Fruit fly (Drosophila melanogaster) whole organism, embryonic: Measurements from ENCODE around the gene NitFhit.
A peak's percentile ranks its signal among the peaks of the same experiment; 100 is the strongest.

Source experiments
- ATbp ChIP-seq: fragments of 200-800 bp; sonication (Bioruptor generic); optimal IDR thresholded peaks from 2 replicates; lab custom pipeline; 2017; ENCODE audit warnings: missing biosample characterization, mild to moderate bottlenecking, missing genetic modification characterization, missing genetic modification reagents
- Bgb ChIP-seq: fragments of 200-800 bp; sonication (Bioruptor generic); IDR thresholded peaks from 2 replicates; pipeline ENCODE4 v1.3.6; 2022; ENCODE audit warnings: missing biosample characterization, missing genetic modification characterization; ENCODE audit not compliant: partially characterized antibody
- CG11723 ChIP-seq: fragments of 200-800 bp; sonication (Bioruptor generic); optimal IDR thresholded peaks from 2 replicates; lab custom pipeline; 2017; ENCODE audit warnings: missing biosample characterization, mild to moderate bottlenecking, missing genetic modification characterization
- CG12391 ChIP-seq: fragments of 200-800 bp; sonication (Bioruptor generic); optimal IDR thresholded peaks from 3 replicates; lab custom pipeline; 2018; ENCODE audit warnings: missing biosample characterization, mild to moderate bottlenecking, missing genetic modification characterization, moderate library complexity
- CG13624 ChIP-seq: fragments of 200-800 bp; sonication (Bioruptor generic); optimal IDR thresholded peaks from 2 replicates; lab custom pipeline; 2016; ENCODE audit warnings: missing biosample characterization, missing genetic modification characterization
- CG15073 ChIP-seq: fragments of 200-800 bp; sonication (Bioruptor generic); optimal IDR thresholded peaks from 2 replicates; lab custom pipeline; 2016; ENCODE audit warnings: missing biosample characterization, missing genetic modification characterization
- CG16815 ChIP-seq: fragments of 200-800 bp; sonication (Bioruptor generic); optimal IDR thresholded peaks from 3 replicates; lab custom pipeline; 2017; ENCODE audit warnings: missing biosample characterization, mild to moderate bottlenecking, missing genetic modification characterization
- CG17612 ChIP-seq: fragments of 200-800 bp; sonication (Bioruptor generic); IDR thresholded peaks from 2 replicates; pipeline ENCODE4 v1.3.6; 2022; ENCODE audit warnings: missing biosample characterization, missing genetic modification characterization
- CG2875 ChIP-seq: fragments of 200-800 bp; sonication (Bioruptor generic); optimal IDR thresholded peaks from 2 replicates; lab custom pipeline; 2017; ENCODE audit warnings: missing biosample characterization, mild to moderate bottlenecking, missing genetic modification characterization, missing genetic modification reagents
- CG4854 ChIP-seq: fragments of 200-800 bp; sonication (Bioruptor generic); optimal IDR thresholded peaks from 2 replicates; lab custom pipeline; 2016; ENCODE audit warnings: missing biosample characterization, missing genetic modification characterization, inconsistent platforms
- CG7839 ChIP-seq: fragments of 200-800 bp; sonication (Bioruptor generic); optimal IDR thresholded peaks from 3 replicates; lab custom pipeline; 2018; ENCODE audit warnings: missing biosample characterization, mild to moderate bottlenecking, missing genetic modification characterization, moderate library complexity
- CG8281 ChIP-seq: fragments of 200-800 bp; sonication (Bioruptor generic); optimal IDR thresholded peaks from 2 replicates; lab custom pipeline; 2018; ENCODE audit warnings: missing biosample characterization, mild to moderate bottlenecking, missing genetic modification characterization, moderate library complexity
- CG9609 ChIP-seq: fragments of 200-800 bp; sonication (Bioruptor generic); optimal IDR thresholded peaks from 3 replicates; lab custom pipeline; 2016; ENCODE audit warnings: missing biosample characterization, missing genetic modification characterization
- CG9797 ChIP-seq: fragments of 200-800 bp; sonication (Bioruptor generic); optimal IDR thresholded peaks from 3 replicates; lab custom pipeline; 2018; ENCODE audit warnings: missing biosample characterization, mild to moderate bottlenecking, missing genetic modification characterization
- D ChIP-seq, 2 experiments: fragments of 200-800 bp in 1 of 2; fragments of >200 bp in 1 of 2; sonication (Bioruptor generic) in 1 of 2; optimal IDR thresholded peaks; 2 replicates in 1 of 2; 3 replicates in 1 of 2; lab custom pipeline; 2017; ENCODE audit warnings: mild to moderate bottlenecking in 1 of 2, missing biosample characterization in 1 of 2, missing genetic modification characterization in 1 of 2, missing genetic modification reagents in 1 of 2
- Dll ChIP-seq: fragments of 200-800 bp; sonication (Bioruptor generic); IDR thresholded peaks from 4 replicates; pipeline ENCODE4 v1.3.6; 2022; ENCODE audit warnings: missing biosample characterization, missing genetic modification characterization; ENCODE audit not compliant: partially characterized antibody
- Doc3 ChIP-seq: fragments of 200-800 bp; sonication (Bioruptor generic); IDR thresholded peaks from 3 replicates; pipeline ENCODE4 v1.3.6; 2022; ENCODE audit warnings: missing biosample characterization, missing genetic modification characterization; ENCODE audit not compliant: partially characterized antibody
- E2f1 ChIP-seq: fragments of 200-800 bp; sonication (Bioruptor generic); IDR thresholded peaks from 2 replicates; pipeline ENCODE4 v1.3.6; 2022; ENCODE audit warnings: missing biosample characterization, missing genetic modification characterization
- Fer2 ChIP-seq: fragments of 200-800 bp; sonication (Bioruptor generic); optimal IDR thresholded peaks from 2 replicates; lab custom pipeline; 2018; ENCODE audit warnings: missing biosample characterization, mild to moderate bottlenecking, missing genetic modification characterization, moderate library complexity
- Fer3 ChIP-seq: fragments of 200-800 bp; sonication (Bioruptor generic); optimal IDR thresholded peaks from 2 replicates; lab custom pipeline; 2018; ENCODE audit warnings: missing biosample characterization, mild to moderate bottlenecking, missing genetic modification characterization, moderate library complexity
- Gsc ChIP-seq: fragments of 200-800 bp; sonication (Bioruptor generic); IDR thresholded peaks from 2 replicates; pipeline ENCODE4 v1.3.6; 2022; ENCODE audit warnings: missing biosample characterization, missing genetic modification characterization
- Hr3 ChIP-seq: fragments of 200-800 bp; sonication (Bioruptor generic); optimal IDR thresholded peaks from 3 replicates; lab custom pipeline; 2016; ENCODE audit warnings: missing biosample characterization, missing genetic modification characterization
- Mes4 ChIP-seq: fragments of 200-800 bp; sonication (Bioruptor generic); optimal IDR thresholded peaks from 2 replicates; lab custom pipeline; 2016; ENCODE audit warnings: missing biosample characterization, missing genetic modification characterization
- Nf-YA ChIP-seq: fragments of 200-800 bp; sonication (Bioruptor generic); IDR thresholded peaks from 2 replicates; pipeline ENCODE4 v1.3.6; 2022; ENCODE audit warnings: missing biosample characterization, missing genetic modification characterization
- Oli ChIP-seq: fragments of 200-800 bp; sonication (Bioruptor generic); optimal IDR thresholded peaks from 2 replicates; lab custom pipeline; 2018; ENCODE audit warnings: missing biosample characterization, mild to moderate bottlenecking, missing genetic modification characterization, moderate library complexity
- Spps ChIP-seq: fragments of 200-800 bp; sonication (Bioruptor generic); optimal IDR thresholded peaks from 2 replicates; lab custom pipeline; 2018; ENCODE audit warnings: missing biosample characterization, mild to moderate bottlenecking, missing genetic modification characterization
- Ssrp ChIP-seq: fragments of 200-800 bp; sonication (Bioruptor generic); optimal IDR thresholded peaks from 2 replicates; lab custom pipeline; 2018; ENCODE audit warnings: missing biosample characterization, mild to moderate bottlenecking, missing genetic modification characterization, moderate library complexity
- YL-1 ChIP-seq: fragments of 200-800 bp; sonication (Bioruptor generic); optimal IDR thresholded peaks from 3 replicates; lab custom pipeline; 2017; ENCODE audit warnings: missing biosample characterization, mild to moderate bottlenecking, missing genetic modification characterization
- cad ChIP-seq: fragments of >200 bp; optimal IDR thresholded peaks from 2 replicates; lab custom pipeline; 2017; ENCODE audit warnings: missing biosample characterization, missing genetic modification characterization
- caup ChIP-seq: fragments of 200-800 bp; sonication (Bioruptor generic); optimal IDR thresholded peaks from 3 replicates; lab custom pipeline; 2017; ENCODE audit warnings: missing biosample characterization, mild to moderate bottlenecking, missing genetic modification characterization, moderate library complexity; ENCODE audit not compliant: severe bottlenecking
- croc ChIP-seq: fragments of 200-800 bp; sonication (Bioruptor generic); conservative IDR thresholded peaks from 3 replicates; pipeline ENCODE4 v1.3.6; 2022; ENCODE audit warnings: missing biosample characterization, missing genetic modification characterization
- da ChIP-seq: fragments of 200-800 bp; sonication (Bioruptor generic); optimal IDR thresholded peaks from 2 replicates; lab custom pipeline; 2016; ENCODE audit warnings: missing biosample characterization, missing genetic modification characterization
- dimm ChIP-seq: fragments of 200-800 bp; sonication (Bioruptor generic); IDR thresholded peaks from 2 replicates; pipeline ENCODE4 v1.3.6; 2022; ENCODE audit warnings: missing biosample characterization, missing genetic modification characterization
- gem ChIP-seq: fragments of 200-800 bp; sonication (Bioruptor generic); optimal IDR thresholded peaks from 2 replicates; lab custom pipeline; 2019; ENCODE audit warnings: missing biosample characterization, mild to moderate bottlenecking, missing genetic modification characterization, moderate library complexity
- gsb-n ChIP-seq: fragments of 200-800 bp; sonication (Bioruptor generic); optimal IDR thresholded peaks from 3 replicates; lab custom pipeline; 2018; ENCODE audit warnings: missing biosample characterization, mild to moderate bottlenecking, missing genetic modification characterization
- jigr1 ChIP-seq: fragments of 200-800 bp; sonication (Bioruptor generic); IDR thresholded peaks from 3 replicates; pipeline ENCODE4 v1.3.6; 2022; ENCODE audit warnings: missing biosample characterization, missing genetic modification characterization
- luna ChIP-seq: fragments of 200-800 bp; sonication (Bioruptor generic); optimal IDR thresholded peaks from 2 replicates; lab custom pipeline; 2016; ENCODE audit warnings: missing biosample characterization, missing genetic modification characterization
- mam ChIP-seq: fragments of 200-800 bp; sonication (Bioruptor generic); optimal IDR thresholded peaks from 3 replicates; lab custom pipeline; 2016; ENCODE audit warnings: missing biosample characterization, missing genetic modification characterization
- oc ChIP-seq: fragments of 200-800 bp; sonication (Bioruptor generic); optimal IDR thresholded peaks from 2 replicates; lab custom pipeline; 2018; ENCODE audit warnings: missing biosample characterization, mild to moderate bottlenecking, missing genetic modification characterization, moderate library complexity
- phol ChIP-seq: fragments of 200-800 bp; sonication (Bioruptor generic); optimal IDR thresholded peaks from 3 replicates; lab custom pipeline; 2018; ENCODE audit warnings: missing biosample characterization, mild to moderate bottlenecking, missing genetic modification characterization, moderate library complexity
- pita ChIP-seq: fragments of 200-800 bp; sonication (Bioruptor generic); optimal IDR thresholded peaks from 2 replicates; lab custom pipeline; 2017; ENCODE audit warnings: missing biosample characterization, mild to moderate bottlenecking, missing genetic modification characterization
- sima ChIP-seq: fragments of 200-800 bp; sonication (Bioruptor generic); optimal IDR thresholded peaks from 2 replicates; lab custom pipeline; 2016; ENCODE audit warnings: missing biosample characterization, missing genetic modification characterization
- slou ChIP-seq: fragments of 200-800 bp; sonication (Bioruptor generic); optimal IDR thresholded peaks from 3 replicates; lab custom pipeline; 2016; ENCODE audit warnings: missing biosample characterization, missing genetic modification characterization
- tgo ChIP-seq: fragments of 200-800 bp; sonication (Bioruptor generic); IDR thresholded peaks from 3 replicates; pipeline ENCODE4 v1.3.6; 2022; ENCODE audit warnings: missing biosample characterization, missing genetic modification characterization
- tup ChIP-seq: fragments of 200-800 bp; sonication (Bioruptor generic); optimal IDR thresholded peaks from 2 replicates; lab custom pipeline; 2016; ENCODE audit warnings: missing biosample characterization, mild to moderate bottlenecking, missing genetic modification characterization, moderate library complexity
- tx ChIP-seq: fragments of 200-800 bp; sonication (Bioruptor generic); optimal IDR thresholded peaks from 2 replicates; lab custom pipeline; 2016; ENCODE audit warnings: missing biosample characterization, missing genetic modification characterization
- unc-4 ChIP-seq: fragments of 200-800 bp; sonication (Bioruptor generic); IDR thresholded peaks from 2 replicates; pipeline ENCODE4 v1.3.6; 2022; ENCODE audit warnings: missing biosample characterization, missing genetic modification characterization; ENCODE audit not compliant: partially characterized antibody

NitFhit gene

dm6 chr3L:223019-223902 lies 19.7 kb downstream of the NitFhit start, which contains the start of the genes pyx and CG33229 (continued):
- TF ChIP-seq gem (tag; lab: Kevin White, UChicago), result peak; percentile 91
- peak; percentile 80 for TF ChIP-seq CG4854 (GFP tag; lab: Kevin White, UChicago)
- TF ChIP-seq Gsc (GFP tag; lab: Robert Waterston, UW), result no peak; the same call in 1 of the 2 replicates
- TF ChIP-seq caup (GFP tag; lab: Kevin White, UChicago), result peak; percentile 77
- TF ChIP-seq Nf-YA (GFP tag; lab: Robert Waterston, UW), result no peak; the same call in 1 of the 2 replicates
- TF ChIP-seq E2f1, result peak; percentile 75
- TF ChIP-seq CG13624, result peak; percentile 71
- TF ChIP-seq CG11723 (GFP tag; lab: Kevin White, UChicago), result peak; percentile 62
- peak; percentile 57 for TF ChIP-seq Mes4 (GFP tag; lab: Kevin White, UChicago)
- TF ChIP-seq Doc3 (GFP tag; lab: Robert Waterston, UW), result no peak
- peak; percentile 65 for TF ChIP-seq tup (GFP tag; lab: Kevin White, UChicago)
- TF ChIP-seq ATbp, result peak; percentile 57
- TF ChIP-seq CG15073 (GFP tag; lab: Kevin White, UChicago), result peak; percentile 51
- TF ChIP-seq Fer3 (tag; lab: Kevin White, UChicago), result peak; percentile 86
- peak; percentile 87 for TF ChIP-seq Oli (tag; lab: Kevin White, UChicago)
- TF ChIP-seq Spps (tag; lab: Kevin White, UChicago), result no peak
- peak; percentile 38; the same call in 1 of the 2 replicates for TF ChIP-seq dimm (GFP tag; lab: Robert Waterston, UW)
- 0 out of 3 replicates have a peak, but pooled peaks have one; percentile 40 for TF ChIP-seq jigr1
- TF ChIP-seq CG2875 (GFP tag; lab: Kevin White, UChicago), result peak; percentile 33
- TF ChIP-seq Bgb (GFP tag; lab: Robert Waterston, UW), result no peak
- no peak for TF ChIP-seq D (optimal IDR thresholded peaks at IDR 0.05; lab: Kevin White, UChicago)
- TF ChIP-seq D (GFP tag; optimal IDR thresholded peaks at IDR 0.05; lab: Kevin White, UChicago), result peak; percentile 76
- 0 out of 4 replicates have a peak, but pooled peaks have one; percentile 26 for TF ChIP-seq Dll (GFP tag; lab: Robert Waterston, UW)
- peak; percentile 86 for TF ChIP-seq tgo
- TF ChIP-seq phol (tag; lab: Kevin White, UChicago), result peak; percentile 90
- TF ChIP-seq CG9797 (GFP tag; lab: Kevin White, UChicago), result peak; percentile 20
- no peak for TF ChIP-seq cad (GFP tag; lab: Kevin White, UChicago)
- peak; percentile 69 for TF ChIP-seq CG8281 (tag; lab: Kevin White, UChicago)
- TF ChIP-seq luna, result peak; percentile 38
- peak; percentile 87 for TF ChIP-seq CG12391 (tag; lab: Kevin White, UChicago)
- peak; percentile 61 for TF ChIP-seq da
- no peak for TF ChIP-seq gsb-n
- 0 out of 2 replicates have a peak, but pooled peaks have one; percentile 27 for TF ChIP-seq unc-4 (GFP tag; lab: Robert Waterston, UW)
- TF ChIP-seq pita (GFP tag; lab: Kevin White, UChicago), result no peak
- TF ChIP-seq oc (tag; lab: Kevin White, UChicago), result peak; percentile 72
- TF ChIP-seq slou, result peak; percentile 76
- peak; percentile 56; the same call in 1 of the 3 replicates for TF ChIP-seq croc (GFP tag; lab: Robert Waterston, UW)
- TF ChIP-seq Ssrp (tag; lab: Kevin White, UChicago), result peak; percentile 82
- TF ChIP-seq Fer2 (tag; lab: Kevin White, UChicago), result peak; percentile 76
- TF ChIP-seq sima (GFP tag; lab: Kevin White, UChicago), result peak; percentile 41
- no peak for TF ChIP-seq YL-1 (GFP tag; lab: Kevin White, UChicago)
- TF ChIP-seq CG17612, result peak; percentile 50
- TF ChIP-seq CG7839 (tag; lab: Kevin White, UChicago), result peak; percentile 87
- TF ChIP-seq mam (GFP tag; lab: Kevin White, UChicago), result peak; percentile 90
- peak; percentile 86 for TF ChIP-seq CG16815
- TF ChIP-seq CG9609, result peak; percentile 88
- peak; percentile 87 for TF ChIP-seq Hr3 (GFP tag; lab: Kevin White, UChicago)
- TF ChIP-seq tx, result peak; percentile 82
